Fruit fly (Drosophila melanogaster): ENCODE measurements around the gene Fad2.

The Fad2 gene

DNA sequence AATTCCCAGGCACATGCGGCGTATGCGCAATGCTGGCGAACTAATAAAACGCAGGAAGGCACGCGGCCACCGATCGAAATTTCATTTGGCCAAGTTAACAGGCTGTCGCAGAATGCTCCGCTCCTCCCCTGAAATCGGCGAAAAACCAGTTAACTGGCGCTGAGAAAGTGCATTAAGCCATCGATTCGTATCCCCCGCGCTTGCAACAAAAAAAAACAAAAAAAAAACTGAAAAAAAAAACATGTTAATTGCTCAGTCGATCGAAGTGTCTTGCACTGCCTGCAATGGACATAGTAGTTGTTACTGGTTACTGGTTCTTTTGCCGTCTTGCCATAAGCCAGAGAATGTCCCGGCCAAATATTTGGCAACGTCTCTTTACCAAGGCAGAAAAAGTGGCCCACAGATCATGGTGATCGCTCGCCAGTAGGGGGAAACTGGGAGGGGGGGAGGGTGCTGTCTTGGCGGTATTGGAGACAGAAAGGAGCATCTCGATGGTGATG is 29.5 kb downstream of the Fad2 start:
- peak; percentile 4 for TF ChIP-seq fru (GFP tag; optimal IDR thresholded peaks at IDR 0.05)
- TF ChIP-seq dmrt93B (GFP tag; optimal IDR thresholded peaks at IDR 0.05): no peak

DNA sequence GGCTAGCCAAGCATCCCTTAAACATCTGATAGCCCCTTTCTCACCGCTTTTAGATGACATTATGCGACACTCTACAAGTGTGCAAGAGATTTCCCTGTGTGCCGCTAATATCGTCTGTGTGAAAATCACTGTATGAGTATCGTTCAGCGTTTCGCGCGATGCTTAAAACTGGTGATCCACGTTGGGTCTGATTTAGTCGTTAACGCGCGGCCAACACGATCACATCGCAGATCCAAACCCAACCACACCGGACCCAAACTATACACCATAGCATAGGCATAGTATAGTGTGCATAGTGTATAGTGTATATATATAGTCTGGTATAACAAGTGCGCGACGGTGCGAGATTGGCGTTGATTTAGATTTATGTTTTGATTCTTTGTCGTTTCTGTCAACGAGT is 30.5 kb downstream of the Fad2 start, which contains the start of gene CG7888:
Gene CG7888 (plus strand): TSS at position 193 of the 400 bp plus-strand sequence.
- no peak for TF ChIP-seq fru (GFP tag; optimal IDR thresholded peaks at IDR 0.05)
- TF ChIP-seq dmrt93B (GFP tag; optimal IDR thresholded peaks at IDR 0.05): no peak
- TF ChIP-seq dsf (GFP tag; optimal IDR thresholded peaks at IDR 0.05; ENCODE audit: borderline replicate concordance): no peak
- no peak for TF ChIP-seq Hnf4 (GFP tag; optimal IDR thresholded peaks at IDR 0.05)
- TF ChIP-seq Jra (GFP tag; optimal IDR thresholded peaks at IDR 0.05): no peak
- no peak for TF ChIP-seq pan (optimal IDR thresholded peaks at IDR 0.05)
- TF ChIP-seq h (GFP tag; optimal IDR thresholded peaks at IDR 0.05): no peak
- TF ChIP-seq Rel (GFP tag; optimal IDR thresholded peaks at IDR 0.05): no peak
- TF ChIP-seq Rel (tag; optimal IDR thresholded peaks at IDR 0.05): no peak
- no peak for TF ChIP-seq GATAd (GFP tag; optimal IDR thresholded peaks at IDR 0.05)
- no peak for TF ChIP-seq br (GFP tag; optimal IDR thresholded peaks at IDR 0.05)
- TF ChIP-seq CG9705 (GFP tag; optimal IDR thresholded peaks at IDR 0.05): no peak

DNA sequence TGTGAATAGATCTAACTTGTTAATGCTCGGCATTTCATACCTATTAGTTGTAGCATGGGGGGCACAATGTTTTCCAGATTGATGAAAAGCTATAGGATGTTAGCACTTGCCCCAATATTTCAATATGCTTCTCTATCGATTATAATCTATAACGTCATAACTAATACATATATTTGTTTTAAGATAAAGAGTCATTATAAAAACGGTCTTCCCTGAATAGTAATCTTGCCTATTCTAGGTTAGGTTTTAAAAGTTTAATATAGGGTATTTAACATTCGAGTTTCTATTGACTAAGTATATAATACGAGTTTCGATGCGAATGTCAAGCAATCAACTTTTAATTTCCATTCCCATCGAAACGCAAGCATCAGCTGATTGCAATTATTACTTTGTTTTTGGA is 37.9 kb downstream of the Fad2 start, which contains the start of the genes CG6321 and Blos2:
Gene CG6321 (minus strand): TSS at position 25 of the 400 bp plus-strand sequence.
Gene Blos2 (plus strand): TSS at position 372 of the 400 bp plus-strand sequence.
- TF ChIP-seq CG9705 (GFP tag; optimal IDR thresholded peaks at IDR 0.05): peak; percentile 29
- no peak for TF ChIP-seq usp (GFP tag; optimal IDR thresholded peaks at IDR 0.05)
- TF ChIP-seq h (GFP tag; optimal IDR thresholded peaks at IDR 0.05): peak; percentile 84
- TF ChIP-seq Mio (GFP tag; optimal IDR thresholded peaks at IDR 0.05): no peak
- TF ChIP-seq jim (GFP tag; optimal IDR thresholded peaks at IDR 0.05): no peak
- TF ChIP-seq fru (GFP tag; optimal IDR thresholded peaks at IDR 0.05): peak; percentile 77
- no peak for TF ChIP-seq Abd-B (GFP tag; optimal IDR thresholded peaks at IDR 0.05)
- TF ChIP-seq Hr78 (GFP tag; optimal IDR thresholded peaks at IDR 0.05): no peak
- no peak for TF ChIP-seq brk (GFP tag; optimal IDR thresholded peaks at IDR 0.05)
- no peak for TF ChIP-seq pan (optimal IDR thresholded peaks at IDR 0.05)
- peak; percentile 31 for TF ChIP-seq sage (GFP tag; optimal IDR thresholded peaks at IDR 0.05)
- peak; percentile 18 for TF ChIP-seq CG32264 (GFP tag; optimal IDR thresholded peaks at IDR 0.05)
- peak; percentile 74 for TF ChIP-seq HLH106 (tag; optimal IDR thresholded peaks at IDR 0.05)
- peak; percentile 80 for TF ChIP-seq woc (GFP tag; optimal IDR thresholded peaks at IDR 0.05)
- peak; percentile 77 for TF ChIP-seq Sp1 (GFP tag; optimal IDR thresholded peaks at IDR 0.05)
- no peak for TF ChIP-seq lola (GFP tag; optimal IDR thresholded peaks at IDR 0.05)
- peak; percentile 63 for TF ChIP-seq br (GFP tag; optimal IDR thresholded peaks at IDR 0.05)
- TF ChIP-seq foxo (GFP tag; optimal IDR thresholded peaks at IDR 0.05): peak in 1 of 2 experiments; percentile 82
- TF ChIP-seq Myc (optimal IDR thresholded peaks at IDR 0.05): no peak
- TF ChIP-seq dmrt93B (GFP tag; optimal IDR thresholded peaks at IDR 0.05): no peak
- TF ChIP-seq GATAd (GFP tag; optimal IDR thresholded peaks at IDR 0.05): no peak
- TF ChIP-seq Vsx2 (GFP tag; optimal IDR thresholded peaks at IDR 0.05; ENCODE audit: partially characterized antibody): no peak
- peak; percentile 66 for TF ChIP-seq ey (GFP tag; optimal IDR thresholded peaks at IDR 0.05)
- TF ChIP-seq Dif (GFP tag; optimal IDR thresholded peaks at IDR 0.05; ENCODE audit: partially characterized antibody): no peak
- no peak for TF ChIP-seq Rel (GFP tag; optimal IDR thresholded peaks at IDR 0.05)
- peak; percentile 23 for TF ChIP-seq Rel (tag; optimal IDR thresholded peaks at IDR 0.05)
- peak; percentile 50 for TF ChIP-seq psq (GFP tag; optimal IDR thresholded peaks at IDR 0.05)
- TF ChIP-seq dl (GFP tag; optimal IDR thresholded peaks at IDR 0.05; ENCODE audit: insufficient read depth in 1 of 2, partially characterized antibody in 2 of 2): no peak
- no peak for TF ChIP-seq dsf (GFP tag; optimal IDR thresholded peaks at IDR 0.05; ENCODE audit: borderline replicate concordance)
- TF ChIP-seq CrebA (GFP tag; optimal IDR thresholded peaks at IDR 0.05; ENCODE audit: borderline replicate concordance): no peak
- no peak for TF ChIP-seq Dfd (GFP tag; optimal IDR thresholded peaks at IDR 0.05)
- peak; percentile 23 for TF ChIP-seq sv (GFP tag; optimal IDR thresholded peaks at IDR 0.05)
- peak; percentile 78 for TF ChIP-seq rgr (GFP tag; optimal IDR thresholded peaks at IDR 0.05)
- peak; percentile 37 for TF ChIP-seq Jra (GFP tag; optimal IDR thresholded peaks at IDR 0.05)
- peak; percentile 72 for TF ChIP-seq OdsH (GFP tag; optimal IDR thresholded peaks at IDR 0.05)
- no peak for TF ChIP-seq N (GFP tag; optimal IDR thresholded peaks at IDR 0.05)
- no peak for TF ChIP-seq tai (GFP tag; optimal IDR thresholded peaks at IDR 0.05)
- TF ChIP-seq Hr83 (GFP tag; optimal IDR thresholded peaks at IDR 0.05; ENCODE audit: poor library complexity, severe bottlenecking): no peak
- TF ChIP-seq Hnf4 (GFP tag; optimal IDR thresholded peaks at IDR 0.05): peak; percentile 59

Data from whole organism, wandering third instar larva.